Worm (Caenorhabditis elegans) whole organism, L4 larva: ENCODE measurements around the gene ctsa-1.2.

Experiments
- D1046.2 ChIP-seq: fragments of 200-800 bp; sonication (Bioruptor generic); IDR thresholded peaks from 2 replicates; pipeline ENCODE4 v1.3.6; 2022; ENCODE audit warnings: missing genetic modification characterization, missing compliant biosample characterization
- F37D6.2 ChIP-seq: sonication (generic microtip); optimal IDR thresholded peaks from 2 replicates; lab custom pipeline; 2016; ENCODE audit warnings: mild to moderate bottlenecking, missing genetic modification characterization, missing compliant biosample characterization
- F49E8.2 ChIP-seq: sonication (generic microtip); optimal IDR thresholded peaks from 2 replicates; lab custom pipeline; 2016; ENCODE audit warnings: missing compliant biosample characterization, mild to moderate bottlenecking, missing genetic modification characterization, borderline replicate concordance
- R02D3.7 ChIP-seq: fragments of 150-350 bp; sonication (generic microtip); optimal IDR thresholded peaks from 3 replicates; lab custom pipeline; 2014; ENCODE audit warnings: missing biosample characterization, missing genetic modification characterization
- T20F7.1 ChIP-seq: fragments of 200-800 bp; sonication (Bioruptor generic); optimal IDR thresholded peaks from 2 replicates; lab custom pipeline; 2018; ENCODE audit warnings: mild to moderate bottlenecking, missing genetic modification characterization, missing compliant biosample characterization
- Y105C5A.15 ChIP-seq: fragments of 200-800 bp; sonication (Bioruptor generic); IDR thresholded peaks from 2 replicates; pipeline ENCODE4 v1.3.6; 2022; ENCODE audit warnings: missing genetic modification characterization, missing compliant biosample characterization
- Y75B8A.6 ChIP-seq: fragments of 200-800 bp; sonication (Bioruptor generic); IDR thresholded peaks from 2 replicates; pipeline ENCODE4 v1.3.6; 2022; ENCODE audit warnings: missing genetic modification reagents, missing genetic modification characterization, missing compliant biosample characterization
- aha-1 ChIP-seq: fragments of 150-350 bp; peaks from one replicate; lab custom pipeline; 2014; ENCODE audit warnings: missing biosample characterization, missing genetic modification characterization
- ama-1 ChIP-seq: fragments of 150-350 bp; optimal IDR thresholded peaks from 2 replicates; lab custom pipeline; 2014; ENCODE audit warnings: inconsistent platforms, mixed read lengths
- ceh-44 ChIP-seq: fragments of 200-800 bp; sonication (Bioruptor generic); IDR thresholded peaks from 2 replicates; pipeline ENCODE4 v1.3.6; 2022; ENCODE audit warnings: missing genetic modification reagents, missing genetic modification characterization, missing compliant biosample characterization
- ceh-62 ChIP-seq: sonication (generic microtip); optimal IDR thresholded peaks from 2 replicates; lab custom pipeline; 2017; ENCODE audit warnings: missing biosample characterization, missing genetic modification characterization
- ces-1 ChIP-seq: fragments of 150-350 bp; sonication (generic microtip); optimal IDR thresholded peaks from 4 replicates; lab custom pipeline; 2014; ENCODE audit warnings: missing biosample characterization, missing genetic modification reagents, missing genetic modification characterization
- daf-19 ChIP-seq: fragments of 200-800 bp; sonication (Bioruptor generic); conservative IDR thresholded peaks from 2 replicates; pipeline ENCODE4 v1.3.6; 2022; ENCODE audit warnings: missing genetic modification characterization, missing compliant biosample characterization
- dmd-6 ChIP-seq: fragments of 200-800 bp; sonication (Bioruptor generic); IDR thresholded peaks from 2 replicates; pipeline ENCODE4 v1.3.6; 2022; ENCODE audit warnings: missing genetic modification reagents, missing genetic modification characterization, missing compliant biosample characterization
- dmd-9 ChIP-seq: fragments of 200-800 bp; sonication (Bioruptor generic); IDR thresholded peaks from 2 replicates; pipeline ENCODE4 v1.3.6; 2022; ENCODE audit warnings: missing genetic modification reagents, missing genetic modification characterization, missing compliant biosample characterization
- dpl-1 ChIP-seq: fragments of 150-350 bp; optimal IDR thresholded peaks from 2 replicates; lab custom pipeline; 2014; ENCODE audit warnings: missing biosample characterization, missing genetic modification reagents, missing genetic modification characterization
- dve-1 ChIP-seq: sonication (generic microtip); optimal IDR thresholded peaks from 2 replicates; lab custom pipeline; 2017; ENCODE audit warnings: antibody characterized with exemption, mild to moderate bottlenecking, missing genetic modification characterization, missing compliant biosample characterization; ENCODE audit not compliant: insufficient read depth
- fkh-10 ChIP-seq: fragments of 150-350 bp; optimal IDR thresholded peaks from 2 replicates; lab custom pipeline; 2014; ENCODE audit warnings: missing biosample characterization, missing genetic modification reagents, missing genetic modification characterization
- hif-1 ChIP-seq, 2 experiments: sonication (generic microtip); optimal IDR thresholded peaks; 2 replicates each; lab custom pipeline; 2016 to 2017; ENCODE audit warnings: missing compliant biosample characterization in 2 of 2, missing genetic modification characterization in 2 of 2, missing genetic modification reagents in 2 of 2, missing genotype in 2 of 2, mild to moderate bottlenecking in 1 of 2
- hlh-11 ChIP-seq: fragments of 200-800 bp; sonication (Bioruptor generic); optimal IDR thresholded peaks from 2 replicates; lab custom pipeline; 2018; ENCODE audit warnings: mild to moderate bottlenecking, missing genetic modification characterization, missing compliant biosample characterization
- hlh-30 ChIP-seq: sonication (generic microtip); optimal IDR thresholded peaks from 2 replicates; lab custom pipeline; 2017; ENCODE audit warnings: antibody characterized with exemption, mild to moderate bottlenecking, missing genetic modification characterization, missing compliant biosample characterization; ENCODE audit not compliant: insufficient read depth
- hmg-1.1 ChIP-seq: fragments of 200-800 bp; sonication (Bioruptor generic); IDR thresholded peaks from 2 replicates; pipeline ENCODE4 v1.3.6; 2022; ENCODE audit warnings: missing genetic modification reagents, missing genetic modification characterization, missing compliant biosample characterization
- lin-13 ChIP-seq: fragments of 150-350 bp; optimal IDR thresholded peaks from 2 replicates; lab custom pipeline; 2014; ENCODE audit warnings: missing biosample characterization, missing genetic modification reagents, missing genetic modification characterization
- lin-15B ChIP-seq: fragments of 150-350 bp; sonication (generic microtip); optimal IDR thresholded peaks from 3 replicates; lab custom pipeline; 2014; ENCODE audit warnings: missing biosample characterization, missing genetic modification characterization
- lin-29 ChIP-seq: fragments of 200-800 bp; sonication (Bioruptor generic); IDR thresholded peaks from 2 replicates; pipeline ENCODE4 v1.3.6; 2022; ENCODE audit warnings: missing genetic modification reagents, missing genetic modification characterization, missing compliant biosample characterization
- lsy-2 ChIP-seq, 2 experiments: fragments of 150-350 bp in 1 of 2; sonication (generic microtip) in 1 of 2; optimal IDR thresholded peaks; 2 replicates each; lab custom pipeline; 2014 to 2017; ENCODE audit warnings: missing biosample characterization in 2 of 2, missing genetic modification characterization in 2 of 2
- mdl-1 ChIP-seq, 2 experiments: fragments of 150-350 bp in 1 of 2; sonication (generic microtip) in 1 of 2; optimal IDR thresholded peaks; 2 replicates each; lab custom pipeline; 2014 to 2017; ENCODE audit warnings: missing biosample characterization in 2 of 2, missing genetic modification characterization in 2 of 2
- mep-1 ChIP-seq: fragments of 150-350 bp; sonication (generic microtip); optimal IDR thresholded peaks from 3 replicates; lab custom pipeline; 2014; ENCODE audit warnings: missing biosample characterization, missing genetic modification characterization
- mes-2 ChIP-seq: sonication (generic microtip); optimal IDR thresholded peaks from 2 replicates; lab custom pipeline; 2016; ENCODE audit warnings: missing genotype, mild to moderate bottlenecking, missing genetic modification characterization, missing compliant biosample characterization; ENCODE audit not compliant: poor library complexity, severe bottlenecking
- nhr-10 ChIP-seq: fragments of 150-350 bp; optimal IDR thresholded peaks from 2 replicates; lab custom pipeline; 2014; ENCODE audit warnings: missing biosample characterization, missing genetic modification characterization
- nhr-25 ChIP-seq: sonication (generic microtip); optimal IDR thresholded peaks from 2 replicates; lab custom pipeline; 2017; ENCODE audit warnings: missing genetic modification characterization, mild to moderate bottlenecking, missing compliant biosample characterization, antibody characterized with exemption, moderate library complexity, borderline replicate concordance; ENCODE audit not compliant: insufficient read depth
- nhr-28 ChIP-seq: fragments of 150-350 bp; optimal IDR thresholded peaks from 2 replicates; lab custom pipeline; 2014; ENCODE audit warnings: missing biosample characterization, missing genetic modification characterization
- nhr-42 ChIP-seq: fragments of 200-800 bp; sonication (Bioruptor generic); IDR thresholded peaks from 2 replicates; pipeline ENCODE4 v1.3.6; 2022; ENCODE audit warnings: missing genetic modification characterization, missing compliant biosample characterization
- nhr-76 ChIP-seq: fragments of 150-350 bp; optimal IDR thresholded peaks from 2 replicates; lab custom pipeline; 2014; ENCODE audit warnings: missing biosample characterization, missing genetic modification characterization
- nhr-77 ChIP-seq: fragments of 150-350 bp; optimal IDR thresholded peaks from 2 replicates; lab custom pipeline; 2014; ENCODE audit warnings: missing biosample characterization, missing genetic modification characterization
- pha-4 ChIP-seq, 2 experiments: fragments of 150-350 bp in 1 of 2; fragments of 200-800 bp in 1 of 2; sonication (Bioruptor generic) in 1 of 2; IDR thresholded peaks in 1 of 2; optimal IDR thresholded peaks in 1 of 2; 2 replicates each; pipeline versions ENCODE4 v1.3.6 to Lab custom; 2014 to 2022; ENCODE audit warnings: missing genetic modification characterization in 2 of 2, missing genetic modification reagents in 2 of 2, missing biosample characterization in 1 of 2, missing compliant biosample characterization in 1 of 2
- php-3 ChIP-seq: fragments of 200-800 bp; sonication (Bioruptor generic); IDR thresholded peaks from 2 replicates; pipeline ENCODE4 v1.3.6; 2022; ENCODE audit warnings: missing genetic modification reagents, missing genetic modification characterization, missing compliant biosample characterization
- rbr-2 ChIP-seq: sonication (generic microtip); optimal IDR thresholded peaks from 2 replicates; lab custom pipeline; 2016; ENCODE audit warnings: missing genotype, missing genetic modification characterization, missing compliant biosample characterization
- saeg-2 ChIP-seq: fragments of 200-800 bp; sonication (Bioruptor generic); IDR thresholded peaks from 2 replicates; pipeline ENCODE4 v1.3.6; 2022; ENCODE audit warnings: missing genetic modification reagents, missing genetic modification characterization, missing compliant biosample characterization
- sdz-12 ChIP-seq: fragments of 200-800 bp; sonication (Bioruptor generic); optimal IDR thresholded peaks from 2 replicates; lab custom pipeline; 2018; ENCODE audit warnings: mild to moderate bottlenecking, missing genetic modification characterization, missing compliant biosample characterization
- set-16 ChIP-seq: fragments of 200-800 bp; sonication (Bioruptor generic); IDR thresholded peaks from 2 replicates; pipeline ENCODE4 v1.3.6; 2022; ENCODE audit warnings: missing genetic modification reagents, missing genetic modification characterization, missing compliant biosample characterization
- spr-1 ChIP-seq: sonication (generic microtip); optimal IDR thresholded peaks from 2 replicates; lab custom pipeline; 2016; ENCODE audit warnings: mild to moderate bottlenecking, missing genetic modification characterization, missing compliant biosample characterization
- spr-3 ChIP-seq: fragments of 200-800 bp; sonication (Bioruptor generic); optimal IDR thresholded peaks from 2 replicates; lab custom pipeline; 2018; ENCODE audit warnings: mild to moderate bottlenecking, missing genetic modification characterization, missing compliant biosample characterization
- tra-1 ChIP-seq: fragments of 200-800 bp; sonication (Bioruptor generic); IDR thresholded peaks from 2 replicates; pipeline ENCODE4 v1.3.6; 2022; ENCODE audit warnings: missing genetic modification reagents, missing genetic modification characterization, missing compliant biosample characterization
- unc-130 ChIP-seq: sonication (generic microtip); optimal IDR thresholded peaks from 2 replicates; lab custom pipeline; 2016; ENCODE audit warnings: missing genetic modification reagents, missing genetic modification characterization, missing compliant biosample characterization
- unc-39 ChIP-seq: sonication (generic microtip); optimal IDR thresholded peaks from 2 replicates; lab custom pipeline; 2017; ENCODE audit warnings: missing biosample characterization, missing genetic modification characterization
- zag-1 ChIP-seq: fragments of 150-350 bp; optimal IDR thresholded peaks from 2 replicates; lab custom pipeline; 2014; ENCODE audit warnings: missing biosample characterization, missing genetic modification characterization
- zfp-3 ChIP-seq: fragments of 200-800 bp; sonication (Bioruptor generic); conservative IDR thresholded peaks from 2 replicates; pipeline ENCODE4 v1.3.6; 2022; ENCODE audit warnings: missing genetic modification reagents, missing genetic modification characterization, missing compliant biosample characterization
- ztf-11 ChIP-seq: fragments of 150-350 bp; optimal IDR thresholded peaks from 2 replicates; lab custom pipeline; 2014; ENCODE audit warnings: missing biosample characterization, missing genetic modification characterization

Gene ctsa-1.2

ce11 chrII:11777893-11778480 lies 38.8 kb downstream of the ctsa-1.2 start, which contains the start of the genes patr-1 and dna-2:
patr-1 (minus strand) TSS chrII:11777943.
dna-2 (plus strand) TSS chrII:11778430.
- TF ChIP-seq nhr-76 (tag; lab: Kevin White, UChicago) (no peak), Y75B8A.6 (GFP tag; lab: Robert Waterston, UW) (no peak), ztf-11 (tag; lab: Kevin White, UChicago) (no peak), pha-4 (GFP tag; IDR thresholded peaks at IDR 0.05; lab: Robert Waterston, UW) (no peak), pha-4 (tag; optimal IDR thresholded peaks at IDR 0.05; lab: Kevin White, UChicago) (no peak), hlh-11 (tag; lab: Kevin White, UChicago) (peak; percentile 59), lin-15B (tag; lab: Kevin White, UChicago) (no peak), spr-3 (GFP tag; lab: Kevin White, UChicago) (no peak), zag-1 (no peak), nhr-10 (tag; lab: Kevin White, UChicago) (no peak), F37D6.2 (tag; lab: Kevin White, UChicago) (no peak), mes-2 (tag; lab: Kevin White, UChicago) (peak; percentile 74), mep-1 (tag; lab: Kevin White, UChicago) (peak; percentile 55), tra-1 (GFP tag; lab: Robert Waterston, UW) (no peak), hmg-1.1 (GFP tag; lab: Robert Waterston, UW) (peak; percentile 64; the same call in 1 of the 2 replicates), D1046.2 (GFP tag; lab: Robert Waterston, UW) (no peak), ces-1 (GFP tag; lab: Kevin White, UChicago) (no peak), T20F7.1 (GFP tag; lab: Kevin White, UChicago) (no peak), unc-39 (no peak), spr-1 (tag; lab: Kevin White, UChicago) (no peak), hlh-30 (tag; lab: Kevin White, UChicago) (peak; percentile 64), zfp-3 (GFP tag; lab: Robert Waterston, UW) (0 out of 2 replicates have a peak, but pooled peaks have one; percentile 30), dve-1 (peak; percentile 37), set-16 (GFP tag; lab: Robert Waterston, UW) (0 out of 2 replicates have a peak, but pooled peaks have one; percentile 6), saeg-2 (no peak), nhr-28 (tag; lab: Kevin White, UChicago) (peak; percentile 28), lin-29 (GFP tag; lab: Robert Waterston, UW) (no peak), hif-1 (tag; optimal IDR thresholded peaks at IDR 0.05; lab: Kevin White, UChicago) (peak in 1 of 2 experiments; percentile 32), rbr-2 (tag; lab: Kevin White, UChicago) (no peak), ama-1 (lab: Kevin White, UChicago) (peak; percentile 67), mdl-1 (tag; optimal IDR thresholded peaks at IDR 0.05; lab: Kevin White, UChicago) (peak; percentile 23 to 65), daf-19 (no peak), nhr-77 (tag; lab: Kevin White, UChicago) (no peak), dmd-6 (GFP tag; lab: Robert Waterston, UW) (no peak), aha-1 (peak; percentile 98), F49E8.2 (tag; lab: Kevin White, UChicago) (no peak), dmd-9 (GFP tag; lab: Robert Waterston, UW) (no peak), fkh-10 (GFP tag; lab: Kevin White, UChicago) (no peak), R02D3.7 (tag; lab: Kevin White, UChicago) (no peak), Y105C5A.15 (GFP tag; lab: Robert Waterston, UW) (no peak), nhr-42 (GFP tag; lab: Robert Waterston, UW) (peak; percentile 19; the same call in 1 of the 2 replicates), php-3 (GFP tag; lab: Robert Waterston, UW) (no peak), ceh-62 (tag; lab: Kevin White, UChicago) (no peak), ceh-44 (0 out of 2 replicates have a peak, but pooled peaks have one; percentile 59), lin-13 (peak; percentile 31), sdz-12 (GFP tag; lab: Kevin White, UChicago) (no peak), nhr-25 (tag; lab: Kevin White, UChicago) (no peak), lsy-2 (tag; optimal IDR thresholded peaks at IDR 0.05; lab: Kevin White, UChicago) (peak in 1 of 2 experiments; percentile 86), unc-130 (peak; percentile 37), dpl-1 (GFP tag; lab: Kevin White, UChicago) (peak; percentile 85)
